Worm (Caenorhabditis elegans): ENCODE results near the gene glb-12.

- TF ChIP-seq jun-1 (tag; optimal IDR thresholded peaks at IDR 0.05) = no peak
- no peak for TF ChIP-seq lsy-2 (tag; optimal IDR thresholded peaks at IDR 0.05)
- TF ChIP-seq fkh-10 (GFP tag; optimal IDR thresholded peaks at IDR 0.05) = no peak
- TF ChIP-seq elt-2 (tag; optimal IDR thresholded peaks at IDR 0.05) = no peak
- no peak for TF ChIP-seq mef-2 (tag; optimal IDR thresholded peaks at IDR 0.05)
- TF ChIP-seq lin-39 (tag; optimal IDR thresholded peaks at IDR 0.05) = no peak
- TF ChIP-seq hlh-4 (tag; optimal IDR thresholded peaks at IDR 0.05) = no peak
- no peak for TF ChIP-seq unc-62 (GFP tag; optimal IDR thresholded peaks at IDR 0.05)
- TF ChIP-seq C04F5.9 (tag; optimal IDR thresholded peaks at IDR 0.05) = no peak
- TF ChIP-seq ceh-63 (GFP tag; optimal IDR thresholded peaks at IDR 0.05) = no peak
- no peak for TF ChIP-seq efl-3 (GFP tag; optimal IDR thresholded peaks at IDR 0.05)
- no peak for TF ChIP-seq ztf-4 (tag; optimal IDR thresholded peaks at IDR 0.05)
Measured at ce11 chrII:10708660-10709059, 22.8 kb downstream of the glb-12 start, which contains the start of gene bli-1.

Measured in whole organism, L1 larva.